Fruit fly (Drosophila melanogaster): Measurements from ENCODE around the gene Zmynd10.

The Zmynd10 gene

dm6 chr3L:13044335-13044814 is 18.1 kb upstream of the Zmynd10 start, which contains the start of gene Syx13:
Gene Syx13, plus strand, starts transcription at chr3L:13044434.
- TF ChIP-seq psq (optimal IDR thresholded peaks at IDR 0.05) (no peak), CG8478 (optimal IDR thresholded peaks at IDR 0.05) (no peak), usp (GFP tag; optimal IDR thresholded peaks at IDR 0.05) (no peak), Dll (optimal IDR thresholded peaks at IDR 0.05) (no peak), pan (optimal IDR thresholded peaks at IDR 0.05) (no peak), EcR (GFP tag; optimal IDR thresholded peaks at IDR 0.05) (no peak)

DNA sequence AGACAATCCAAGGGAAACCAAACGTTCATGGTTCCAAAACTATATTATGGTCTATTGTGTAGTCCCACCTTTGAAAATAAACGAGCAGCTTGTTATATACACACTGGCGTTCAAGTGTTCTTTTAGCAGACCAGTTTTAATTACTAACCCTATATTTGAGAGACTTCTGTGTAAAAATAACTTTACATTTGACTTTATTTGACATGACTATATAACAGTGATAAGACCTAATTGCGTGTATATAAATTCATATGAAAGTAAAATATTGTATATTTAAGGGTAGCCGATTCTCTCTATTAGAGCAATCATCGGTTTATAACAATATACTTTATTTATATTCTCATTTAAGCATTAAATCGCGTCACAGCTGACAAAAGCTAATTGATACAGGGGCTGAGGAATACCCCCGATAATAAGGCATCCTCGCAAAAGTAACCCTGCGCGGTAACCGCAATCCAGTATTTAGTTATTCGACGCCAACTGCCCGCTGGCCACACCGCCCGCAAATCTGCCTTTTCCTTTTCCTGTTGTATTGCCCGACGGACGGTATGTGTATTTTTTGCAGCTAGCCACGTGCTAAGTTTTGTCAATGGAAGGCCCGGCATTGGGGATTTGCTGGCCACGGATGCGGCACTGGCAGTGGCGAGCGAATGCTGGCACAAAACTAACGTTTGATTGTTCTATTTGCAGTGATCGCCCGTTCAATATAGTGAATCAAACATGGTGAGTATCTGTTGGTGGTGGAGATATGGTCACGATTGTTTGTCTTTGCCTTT is 15.2 kb upstream of the Zmynd10 start, which contains the start of gene RpS4:
Gene RpS4, plus strand, starts transcription at position 465 of the 776 bp plus-strand sequence.
- TF ChIP-seq Dll (optimal IDR thresholded peaks at IDR 0.05) = no peak
- TF ChIP-seq pan (optimal IDR thresholded peaks at IDR 0.05) = no peak
- no peak for TF ChIP-seq EcR (GFP tag; optimal IDR thresholded peaks at IDR 0.05)
- no peak for TF ChIP-seq usp (GFP tag; optimal IDR thresholded peaks at IDR 0.05)
- TF ChIP-seq CG8478 (optimal IDR thresholded peaks at IDR 0.05) = no peak
- no peak for TF ChIP-seq psq (optimal IDR thresholded peaks at IDR 0.05)

dm6 chr3L:13040849-13041248 is 14.6 kb upstream of the Zmynd10 start:
- TF ChIP-seq Dll (optimal IDR thresholded peaks at IDR 0.05) (no peak), psq (optimal IDR thresholded peaks at IDR 0.05) (no peak), pan (optimal IDR thresholded peaks at IDR 0.05) (no peak)

- TF ChIP-seq psq (optimal IDR thresholded peaks at IDR 0.05) = no peak
- TF ChIP-seq EcR (GFP tag; optimal IDR thresholded peaks at IDR 0.05) = no peak
- no peak for TF ChIP-seq CG8478 (optimal IDR thresholded peaks at IDR 0.05)
- no peak for TF ChIP-seq Dll (optimal IDR thresholded peaks at IDR 0.05)
- TF ChIP-seq pan (optimal IDR thresholded peaks at IDR 0.05) = no peak
- TF ChIP-seq usp (GFP tag; optimal IDR thresholded peaks at IDR 0.05) = no peak
Observed at dm6 chr3L:13036706-13037457, 10.6 kb upstream of the Zmynd10 start, which contains the start of gene Srrm1. Gene Srrm1, plus strand, starts transcription at chr3L:13036821.

dm6 chr3L:13033361-13033760 is 7.1 kb upstream of the Zmynd10 start:
- TF ChIP-seq psq (optimal IDR thresholded peaks at IDR 0.05) (no peak), pan (optimal IDR thresholded peaks at IDR 0.05) (no peak), EcR (GFP tag; optimal IDR thresholded peaks at IDR 0.05) (no peak), CG8478 (optimal IDR thresholded peaks at IDR 0.05) (no peak), Dll (optimal IDR thresholded peaks at IDR 0.05) (no peak), usp (GFP tag; optimal IDR thresholded peaks at IDR 0.05) (no peak)

dm6 chr3L:13032915-13033282 is 6.7 kb upstream of the Zmynd10 start:
- no peak for TF ChIP-seq Dll (optimal IDR thresholded peaks at IDR 0.05)
- no peak for TF ChIP-seq psq (optimal IDR thresholded peaks at IDR 0.05)
- no peak for TF ChIP-seq CG8478 (optimal IDR thresholded peaks at IDR 0.05)
- no peak for TF ChIP-seq pan (optimal IDR thresholded peaks at IDR 0.05)
- TF ChIP-seq EcR (GFP tag; optimal IDR thresholded peaks at IDR 0.05) = no peak
- TF ChIP-seq usp (GFP tag; optimal IDR thresholded peaks at IDR 0.05) = no peak

dm6 chr3L:13032085-13032914 is 6.1 kb upstream of the Zmynd10 start:
- no peak for TF ChIP-seq usp (GFP tag; optimal IDR thresholded peaks at IDR 0.05)
- TF ChIP-seq EcR (GFP tag; optimal IDR thresholded peaks at IDR 0.05) = no peak
- TF ChIP-seq pan (optimal IDR thresholded peaks at IDR 0.05) = no peak
- TF ChIP-seq psq (optimal IDR thresholded peaks at IDR 0.05) = no peak
- no peak for TF ChIP-seq CG8478 (optimal IDR thresholded peaks at IDR 0.05)
- TF ChIP-seq Dll (optimal IDR thresholded peaks at IDR 0.05) = no peak

DNA sequence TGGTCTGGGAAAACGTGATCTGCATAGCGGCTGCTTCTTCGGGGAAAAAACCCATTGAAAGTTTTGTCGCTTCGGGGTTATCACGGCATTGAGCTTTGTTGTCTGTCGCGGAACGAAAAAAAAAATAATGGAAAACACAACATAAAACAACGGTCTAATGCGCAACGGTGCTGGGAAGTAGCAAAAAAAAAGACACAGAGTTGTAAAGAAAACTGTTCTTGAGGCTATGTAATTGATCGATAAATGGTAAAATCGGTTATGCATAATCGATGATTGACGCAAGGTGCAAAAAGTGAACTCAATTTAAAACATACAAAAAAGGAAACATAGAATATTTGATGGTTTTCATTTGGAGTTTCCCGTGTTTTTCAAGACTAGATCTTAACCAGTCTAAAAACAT is 5.1 kb upstream of the Zmynd10 start:
- no peak for TF ChIP-seq CG8478 (optimal IDR thresholded peaks at IDR 0.05)
- no peak for TF ChIP-seq usp (GFP tag; optimal IDR thresholded peaks at IDR 0.05)
- no peak for TF ChIP-seq pan (optimal IDR thresholded peaks at IDR 0.05)
- no peak for TF ChIP-seq EcR (GFP tag; optimal IDR thresholded peaks at IDR 0.05)
- no peak for TF ChIP-seq psq (optimal IDR thresholded peaks at IDR 0.05)
- TF ChIP-seq Dll (optimal IDR thresholded peaks at IDR 0.05) = no peak

DNA sequence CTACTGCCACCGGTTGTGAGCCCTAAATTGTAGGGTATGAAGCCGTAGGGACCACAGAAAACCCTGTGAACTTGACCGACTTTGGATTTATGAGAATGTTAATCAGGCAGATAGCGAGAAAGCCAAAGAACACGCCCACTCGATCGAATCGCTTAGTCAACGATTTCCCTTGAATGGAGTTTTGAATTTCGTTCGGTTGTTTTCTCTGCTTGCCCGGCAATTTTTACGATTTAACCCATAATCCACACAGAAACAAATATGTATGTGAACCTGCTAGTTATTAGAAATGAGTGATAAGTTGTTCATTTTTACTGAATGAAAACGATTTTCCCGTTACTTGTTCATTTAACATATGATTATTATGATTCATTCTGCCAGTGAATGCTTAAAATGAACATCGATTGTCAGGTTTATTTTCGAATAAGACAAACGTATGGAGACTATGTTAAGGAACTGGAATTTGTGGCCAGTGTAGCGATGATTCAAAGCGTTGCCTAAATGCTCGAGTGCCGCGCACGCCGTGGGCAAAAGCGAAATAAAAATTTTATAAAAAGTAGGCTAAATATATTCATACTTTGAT is 3.9 kb upstream of the Zmynd10 start:
- TF ChIP-seq EcR (GFP tag; optimal IDR thresholded peaks at IDR 0.05) (no peak), pan (optimal IDR thresholded peaks at IDR 0.05) (no peak), usp (GFP tag; optimal IDR thresholded peaks at IDR 0.05) (no peak), CG8478 (optimal IDR thresholded peaks at IDR 0.05) (no peak), Dll (optimal IDR thresholded peaks at IDR 0.05) (no peak), psq (optimal IDR thresholded peaks at IDR 0.05) (no peak)

- no peak for TF ChIP-seq CG8478 (optimal IDR thresholded peaks at IDR 0.05)
- TF ChIP-seq pan (optimal IDR thresholded peaks at IDR 0.05) = no peak
- no peak for TF ChIP-seq Dll (optimal IDR thresholded peaks at IDR 0.05)
- no peak for TF ChIP-seq EcR (GFP tag; optimal IDR thresholded peaks at IDR 0.05)
- no peak for TF ChIP-seq usp (GFP tag; optimal IDR thresholded peaks at IDR 0.05)
- TF ChIP-seq psq (optimal IDR thresholded peaks at IDR 0.05) = no peak
Observed at dm6 chr3L:13028740-13029139, 2.5 kb upstream of the Zmynd10 start, which contains the start of gene CG17672. Gene CG17672, plus strand, starts transcription at chr3L:13028962.

- TF ChIP-seq pan (optimal IDR thresholded peaks at IDR 0.05) = no peak
- no peak for TF ChIP-seq EcR (GFP tag; optimal IDR thresholded peaks at IDR 0.05)
- no peak for TF ChIP-seq CG8478 (optimal IDR thresholded peaks at IDR 0.05)
- no peak for TF ChIP-seq Dll (optimal IDR thresholded peaks at IDR 0.05)
- no peak for TF ChIP-seq psq (optimal IDR thresholded peaks at IDR 0.05)
Observed at dm6 chr3L:13027333-13027732, 1.1 kb upstream of the Zmynd10 start.
